Worm (Caenorhabditis elegans) whole organism, young adult: Measurements from ENCODE around the gene rab-1.
A peak's percentile ranks its signal among the peaks of the same experiment; 100 is the strongest.

Experiments
- B0261.1 ChIP-seq: sonication (generic microtip); optimal IDR thresholded peaks from 2 replicates; lab custom pipeline; 2016; ENCODE audit warnings: mild to moderate bottlenecking, missing genetic modification characterization, moderate library complexity, missing compliant biosample characterization
- D2030.7 ChIP-seq: fragments of 200-800 bp; sonication (Bioruptor generic); IDR thresholded peaks from 2 replicates; pipeline ENCODE4 v1.3.6; 2022; ENCODE audit warnings: missing genetic modification reagents, missing genetic modification characterization, missing compliant biosample characterization
- F10E7.11 ChIP-seq: sonication (generic microtip); optimal IDR thresholded peaks from 2 replicates; lab custom pipeline; 2017; ENCODE audit warnings: mild to moderate bottlenecking, missing genetic modification characterization, moderate library complexity, missing compliant biosample characterization
- F33H1.4 ChIP-seq: fragments of 200-800 bp; sonication (Bioruptor generic); IDR thresholded peaks from 2 replicates; pipeline ENCODE4 v1.3.6; 2022; ENCODE audit warnings: missing genetic modification reagents, missing genetic modification characterization, missing compliant biosample characterization
- F37B4.10 ChIP-seq: fragments of 200-800 bp; sonication (Bioruptor generic); IDR thresholded peaks from 2 replicates; pipeline ENCODE4 v1.3.6; 2022; ENCODE audit warnings: missing genetic modification characterization, missing compliant biosample characterization
- F57A8.1 ChIP-seq: fragments of 200-800 bp; sonication (Bioruptor generic); optimal IDR thresholded peaks from 2 replicates; lab custom pipeline; 2018; ENCODE audit warnings: mild to moderate bottlenecking, missing genetic modification characterization, moderate library complexity, missing compliant biosample characterization
- K12H6.12 ChIP-seq: fragments of 200-800 bp; sonication (Bioruptor generic); optimal IDR thresholded peaks from 2 replicates; lab custom pipeline; 2018; ENCODE audit warnings: mild to moderate bottlenecking, missing genetic modification characterization, missing compliant biosample characterization
- T26A5.8 ChIP-seq: sonication (generic microtip); optimal IDR thresholded peaks from 2 replicates; lab custom pipeline; 2016; ENCODE audit warnings: missing genetic modification characterization, missing compliant biosample characterization
- Y56A3A.18 ChIP-seq: fragments of 200-800 bp; sonication (Bioruptor generic); IDR thresholded peaks from 2 replicates; pipeline ENCODE4 v1.3.6; 2022; ENCODE audit warnings: missing genetic modification reagents, missing genetic modification characterization, missing compliant biosample characterization
- Y95B8A.8 ChIP-seq: fragments of 200-800 bp; sonication (Bioruptor generic); IDR thresholded peaks from 2 replicates; pipeline ENCODE4 v1.3.6; 2022; ENCODE audit warnings: missing genetic modification reagents, missing genetic modification characterization, missing compliant biosample characterization
- akir-1 ChIP-seq: fragments of 200-800 bp; sonication (Bioruptor generic); optimal IDR thresholded peaks from 2 replicates; lab custom pipeline; 2018; ENCODE audit warnings: mild to moderate bottlenecking, missing genetic modification characterization, moderate library complexity, missing compliant biosample characterization
- ama-1 ChIP-seq, 3 experiments: fragments of 150-350 bp in 1 of 3; sonication (generic microtip) in 2 of 3; optimal IDR thresholded peaks; 2 replicates each; lab custom pipeline; 2014 to 2018; ENCODE audit warnings: missing biosample characterization in 2 of 3, missing genetic modification characterization in 2 of 3, missing genetic modification reagents in 2 of 3
- athp-1 ChIP-seq: sonication (generic microtip); optimal IDR thresholded peaks from 2 replicates; lab custom pipeline; 2017; ENCODE audit warnings: mild to moderate bottlenecking, missing genetic modification characterization, missing compliant biosample characterization
- attf-5 ChIP-seq: fragments of 200-800 bp; sonication (Bioruptor generic); optimal IDR thresholded peaks from 2 replicates; lab custom pipeline; 2018; ENCODE audit warnings: mild to moderate bottlenecking, missing genetic modification characterization, missing compliant biosample characterization
- bed-1 ChIP-seq: fragments of 200-800 bp; sonication (Bioruptor generic); IDR thresholded peaks from 2 replicates; pipeline ENCODE4 v1.3.6; 2022; ENCODE audit warnings: missing genetic modification reagents, missing genetic modification characterization, missing compliant biosample characterization
- cebp-2 ChIP-seq: fragments of 200-800 bp; sonication (Bioruptor generic); IDR thresholded peaks from 2 replicates; pipeline ENCODE4 v1.3.6; 2022; ENCODE audit warnings: missing genetic modification characterization, missing compliant biosample characterization
- ceh-27 ChIP-seq: fragments of 200-800 bp; sonication (Bioruptor generic); optimal IDR thresholded peaks from 2 replicates; lab custom pipeline; 2018; ENCODE audit warnings: mild to moderate bottlenecking, missing genetic modification characterization, moderate library complexity, missing compliant biosample characterization
- ceh-91 ChIP-seq: fragments of 200-800 bp; sonication (Bioruptor generic); IDR thresholded peaks from 2 replicates; pipeline ENCODE4 v1.3.6; 2022; ENCODE audit warnings: missing genetic modification reagents, missing genetic modification characterization, missing compliant biosample characterization
- dox-1 ChIP-seq: fragments of 200-800 bp; sonication (Bioruptor generic); IDR thresholded peaks from 2 replicates; pipeline ENCODE4 v1.3.6; 2022; ENCODE audit warnings: missing genetic modification reagents, missing genetic modification characterization, missing compliant biosample characterization
- dpl-1 ChIP-seq: fragments of 150-350 bp; optimal IDR thresholded peaks from 2 replicates; lab custom pipeline; 2014; ENCODE audit warnings: missing biosample characterization, missing genetic modification reagents, missing genetic modification characterization
- efl-1 ChIP-seq: fragments of 150-350 bp; optimal IDR thresholded peaks from 2 replicates; lab custom pipeline; 2014; ENCODE audit warnings: missing biosample characterization, missing genetic modification reagents, missing genetic modification characterization
- ekl-4 ChIP-seq: fragments of 200-800 bp; sonication (Bioruptor generic); IDR thresholded peaks from 2 replicates; pipeline ENCODE4 v1.3.6; 2022; ENCODE audit warnings: missing genetic modification reagents, missing genetic modification characterization, missing compliant biosample characterization
- fkh-3 ChIP-seq: sonication (generic microtip); optimal IDR thresholded peaks from 2 replicates; lab custom pipeline; 2016; ENCODE audit warnings: mild to moderate bottlenecking, missing genetic modification characterization, missing compliant biosample characterization
- him-1 ChIP-seq: sonication (generic microtip); optimal IDR thresholded peaks from 2 replicates; lab custom pipeline; 2016; ENCODE audit warnings: missing genotype, missing genetic modification reagents, missing genetic modification characterization, missing compliant biosample characterization
- hlh-12 ChIP-seq: sonication (generic microtip); optimal IDR thresholded peaks from 2 replicates; lab custom pipeline; 2016; ENCODE audit warnings: missing genetic modification characterization, missing compliant biosample characterization
- hmg-20 ChIP-seq: fragments of 200-800 bp; sonication (Bioruptor generic); IDR thresholded peaks from 2 replicates; pipeline ENCODE4 v1.3.6; 2022; ENCODE audit warnings: missing genetic modification reagents, missing genetic modification characterization, missing compliant biosample characterization
- hsf-1 ChIP-seq: fragments of 200-800 bp; sonication (Bioruptor generic); IDR thresholded peaks from 2 replicates; pipeline ENCODE4 v1.3.6; 2022; ENCODE audit warnings: missing genetic modification reagents, missing genetic modification characterization, missing compliant biosample characterization
- lin-26 ChIP-seq: fragments of 200-800 bp; sonication (Bioruptor generic); IDR thresholded peaks from 2 replicates; pipeline ENCODE4 v1.3.6; 2022; ENCODE audit warnings: missing genetic modification reagents, missing genetic modification characterization, missing compliant biosample characterization
- lin-54 ChIP-seq: fragments of 200-800 bp; sonication (Bioruptor generic); optimal IDR thresholded peaks from 2 replicates; lab custom pipeline; 2018; ENCODE audit warnings: mild to moderate bottlenecking, missing genetic modification characterization, missing compliant biosample characterization
- lsy-27 ChIP-seq: sonication (generic microtip); optimal IDR thresholded peaks from 2 replicates; lab custom pipeline; 2017; ENCODE audit warnings: missing genetic modification characterization, mild to moderate bottlenecking, missing compliant biosample characterization, antibody characterized with exemption, missing genotype, borderline replicate concordance; ENCODE audit not compliant: insufficient read depth
- madf-3 ChIP-seq: fragments of 200-800 bp; sonication (Bioruptor generic); IDR thresholded peaks from 2 replicates; pipeline ENCODE4 v1.3.6; 2022; ENCODE audit warnings: missing genetic modification reagents, missing genetic modification characterization, missing compliant biosample characterization
- mcd-1 ChIP-seq: fragments of 200-800 bp; sonication (Bioruptor generic); IDR thresholded peaks from 2 replicates; pipeline ENCODE4 v1.3.6; 2022; ENCODE audit warnings: missing genetic modification reagents, missing genetic modification characterization, missing compliant biosample characterization
- mel-28 ChIP-seq: sonication (generic microtip); optimal IDR thresholded peaks from 2 replicates; lab custom pipeline; 2016; ENCODE audit warnings: borderline replicate concordance, mild to moderate bottlenecking, missing genetic modification characterization, missing compliant biosample characterization
- mxl-1 ChIP-seq: sonication (generic microtip); optimal IDR thresholded peaks from 2 replicates; lab custom pipeline; 2016; ENCODE audit warnings: missing genetic modification characterization, missing compliant biosample characterization
- nhr-120 ChIP-seq: fragments of 200-800 bp; sonication (Bioruptor generic); IDR thresholded peaks from 2 replicates; pipeline ENCODE4 v1.3.6; 2022; ENCODE audit warnings: missing genetic modification characterization, missing compliant biosample characterization
- pbrm-1 ChIP-seq: fragments of 200-800 bp; sonication (Bioruptor generic); IDR thresholded peaks from 2 replicates; pipeline ENCODE4 v1.3.6; 2022; ENCODE audit warnings: missing genetic modification reagents, missing genetic modification characterization, missing compliant biosample characterization
- snpc-1.1 ChIP-seq: sonication (generic microtip); optimal IDR thresholded peaks from 2 replicates; lab custom pipeline; 2017; ENCODE audit warnings: missing genetic modification characterization, mild to moderate bottlenecking, missing compliant biosample characterization, antibody characterized with exemption, moderate library complexity, missing genotype, missing genetic modification reagents; ENCODE audit not compliant: insufficient read depth
- snpc-3.4 ChIP-seq: sonication (generic microtip); optimal IDR thresholded peaks from 2 replicates; lab custom pipeline; 2017; ENCODE audit warnings: missing genetic modification characterization, mild to moderate bottlenecking, missing compliant biosample characterization, antibody characterized with exemption, moderate library complexity, missing genotype, missing genetic modification reagents
- somi-1 ChIP-seq: fragments of 200-800 bp; sonication (Bioruptor generic); optimal IDR thresholded peaks from 2 replicates; lab custom pipeline; 2018; ENCODE audit warnings: mild to moderate bottlenecking, missing genetic modification characterization, missing compliant biosample characterization
- xnd-1 ChIP-seq: sonication (generic microtip); optimal IDR thresholded peaks from 2 replicates; lab custom pipeline; 2016; ENCODE audit warnings: missing genotype, missing genetic modification reagents, missing genetic modification characterization, missing compliant biosample characterization
- zfh-2 ChIP-seq: fragments of 200-800 bp; sonication (Bioruptor generic); conservative IDR thresholded peaks from 2 replicates; pipeline ENCODE4 v1.3.6; 2022; ENCODE audit warnings: missing genetic modification reagents, missing genetic modification characterization, missing compliant biosample characterization
- ztf-18 ChIP-seq: sonication (generic microtip); optimal IDR thresholded peaks from 2 replicates; lab custom pipeline; 2016; ENCODE audit warnings: missing genotype, mild to moderate bottlenecking, missing genetic modification characterization, missing compliant biosample characterization
- ztf-22 ChIP-seq: fragments of 200-800 bp; sonication (Bioruptor generic); optimal IDR thresholded peaks from 2 replicates; lab custom pipeline; 2018; ENCODE audit warnings: mild to moderate bottlenecking, missing genetic modification characterization, moderate library complexity, missing compliant biosample characterization
- ztf-26 ChIP-seq: sonication (generic microtip); optimal IDR thresholded peaks from 2 replicates; lab custom pipeline; 2017; ENCODE audit warnings: missing genetic modification characterization, missing compliant biosample characterization
- ztf-28 ChIP-seq: fragments of 200-800 bp; sonication (Bioruptor generic); IDR thresholded peaks from 2 replicates; pipeline ENCODE4 v1.3.6; 2022; ENCODE audit warnings: missing genetic modification reagents, missing genetic modification characterization, missing compliant biosample characterization
- ztf-3 ChIP-seq: fragments of 200-800 bp; sonication (Bioruptor generic); optimal IDR thresholded peaks from 2 replicates; lab custom pipeline; 2018; ENCODE audit warnings: mild to moderate bottlenecking, missing genetic modification characterization, missing compliant biosample characterization
- ztf-6 ChIP-seq: fragments of 200-800 bp; sonication (Bioruptor generic); IDR thresholded peaks from 2 replicates; pipeline ENCODE4 v1.3.6; 2022; ENCODE audit warnings: missing genetic modification reagents, missing genetic modification characterization, missing compliant biosample characterization

rab-1 gene

ce11 chrV:1263939-1264823 is at the start of gene rab-1, which contains the start of gene C39F7.5:
Gene rab-1 (minus strand): TSS chrV:1263989.
Gene C39F7.5 (plus strand): TSS chrV:1264773.
- no peak for TF ChIP-seq nhr-120
- TF ChIP-seq cebp-2 = no peak
- no peak for TF ChIP-seq him-1 (tag; lab: Kevin White, UChicago)
- TF ChIP-seq hlh-12 (tag; lab: Kevin White, UChicago) = no peak
- no peak for TF ChIP-seq snpc-3.4 (tag; lab: Kevin White, UChicago)
- TF ChIP-seq xnd-1 (tag; lab: Kevin White, UChicago) = no peak
- no peak for TF ChIP-seq efl-1
- TF ChIP-seq mel-28 (tag; lab: Kevin White, UChicago) = no peak
- peak; percentile 73 for TF ChIP-seq dox-1 (GFP tag; lab: Robert Waterston, UW)
- TF ChIP-seq ztf-22 (GFP tag; lab: Kevin White, UChicago) = no peak
- TF ChIP-seq lsy-27 (tag; lab: Kevin White, UChicago) = no peak
- peak; percentile 88 for TF ChIP-seq attf-5 (GFP tag; lab: Kevin White, UChicago)
- TF ChIP-seq ztf-3 (GFP tag; lab: Kevin White, UChicago) = no peak
- TF ChIP-seq zfh-2 (GFP tag; lab: Robert Waterston, UW) = peak; percentile 78
- TF ChIP-seq B0261.1 = no peak
- no peak for TF ChIP-seq ceh-27 (GFP tag; lab: Kevin White, UChicago)
- TF ChIP-seq Y56A3A.18 (GFP tag; lab: Robert Waterston, UW) = no peak
- no peak for TF ChIP-seq ztf-6 (GFP tag; lab: Robert Waterston, UW)
- TF ChIP-seq dpl-1 (GFP tag; lab: Kevin White, UChicago) = peak; percentile 3
- peak; percentile 40; the same call in 1 of the 2 replicates for TF ChIP-seq D2030.7
- no peak for TF ChIP-seq F33H1.4
- TF ChIP-seq T26A5.8 (tag; lab: Kevin White, UChicago) = no peak
- no peak for TF ChIP-seq bed-1 (GFP tag; lab: Robert Waterston, UW)
- TF ChIP-seq ztf-18 = peak; percentile 2
- no peak for TF ChIP-seq fkh-3 (tag; lab: Kevin White, UChicago)
- no peak for TF ChIP-seq hmg-20 (GFP tag; lab: Robert Waterston, UW)
- no peak for TF ChIP-seq ekl-4 (GFP tag; lab: Robert Waterston, UW)
- peak; percentile 43 for TF ChIP-seq K12H6.12
- peak; percentile 51; the same call in 1 of the 2 replicates for TF ChIP-seq pbrm-1 (GFP tag; lab: Robert Waterston, UW)
- TF ChIP-seq athp-1 (tag; lab: Kevin White, UChicago) = no peak
- TF ChIP-seq mxl-1 = no peak
- TF ChIP-seq ztf-26 (tag; lab: Kevin White, UChicago) = no peak
- TF ChIP-seq snpc-1.1 (tag; lab: Kevin White, UChicago) = no peak
- peak; percentile 83 for TF ChIP-seq madf-3 (GFP tag; lab: Robert Waterston, UW)
- TF ChIP-seq Y95B8A.8 (GFP tag; lab: Robert Waterston, UW) = no peak
- TF ChIP-seq F37B4.10 (GFP tag; lab: Robert Waterston, UW) = no peak
- TF ChIP-seq ztf-28 (GFP tag; lab: Robert Waterston, UW) = no peak
- peak; percentile 65 for TF ChIP-seq ama-1 (optimal IDR thresholded peaks at IDR 0.05; lab: Kevin White, UChicago)
- no peak for TF ChIP-seq ama-1 (GFP tag; optimal IDR thresholded peaks at IDR 0.05; lab: Kevin White, UChicago)
- no peak for TF ChIP-seq F10E7.11 (tag; lab: Kevin White, UChicago)
- TF ChIP-seq ceh-91 (GFP tag; lab: Robert Waterston, UW) = 0 out of 2 replicates have a peak, but pooled peaks have one; percentile 15
- no peak for TF ChIP-seq akir-1 (GFP tag; lab: Kevin White, UChicago)
- TF ChIP-seq mcd-1 (GFP tag; lab: Robert Waterston, UW) = peak; percentile 92
- TF ChIP-seq F57A8.1 (GFP tag; lab: Kevin White, UChicago) = no peak
- peak; percentile 40 for TF ChIP-seq lin-54
- no peak for TF ChIP-seq lin-26
- TF ChIP-seq hsf-1 (GFP tag; lab: Robert Waterston, UW) = no peak
- TF ChIP-seq somi-1 (GFP tag; lab: Kevin White, UChicago) = no peak
